Worm (Caenorhabditis elegans) whole organism, L1 larva: ENCODE results near the gene Y75B12A.2.
A peak's percentile ranks its signal among the peaks of the same experiment; 100 is the strongest.

Source experiments
- C04F5.9 ChIP-seq: sonication (generic microtip); optimal IDR thresholded peaks from 2 replicates; lab custom pipeline; 2016; ENCODE audit warnings: missing genetic modification characterization, missing compliant biosample characterization
- C16A3.4 ChIP-seq: fragments of 150-350 bp; optimal IDR thresholded peaks from 2 replicates; lab custom pipeline; 2014; ENCODE audit warnings: missing biosample characterization, missing genetic modification characterization
- C34B4.2 ChIP-seq: sonication (generic microtip); optimal IDR thresholded peaks from 2 replicates; lab custom pipeline; 2017; ENCODE audit warnings: mild to moderate bottlenecking, missing genetic modification characterization, missing compliant biosample characterization
- F16B12.6 ChIP-seq: fragments of 150-350 bp; optimal IDR thresholded peaks from 2 replicates; lab custom pipeline; 2014; ENCODE audit warnings: missing biosample characterization, missing genetic modification characterization
- alr-1 ChIP-seq: fragments of 200-800 bp; sonication (Bioruptor generic); optimal IDR thresholded peaks from 2 replicates; lab custom pipeline; 2018; ENCODE audit warnings: borderline replicate concordance, mild to moderate bottlenecking, missing genetic modification characterization, missing compliant biosample characterization
- ama-1 ChIP-seq: fragments of 150-350 bp; optimal IDR thresholded peaks from 2 replicates; lab custom pipeline; 2014
- ceh-63 ChIP-seq: fragments of 200-800 bp; sonication (Bioruptor generic); optimal IDR thresholded peaks from 2 replicates; lab custom pipeline; 2018; ENCODE audit warnings: mild to moderate bottlenecking, missing genetic modification characterization, missing compliant biosample characterization
- ceh-82 ChIP-seq, 3 experiments: fragments of 150-350 bp in 1 of 3; sonication (generic microtip) in 2 of 3; optimal IDR thresholded peaks; 2 replicates each; lab custom pipeline; 2014 to 2017; ENCODE audit warnings: missing biosample characterization in 3 of 3, missing genetic modification characterization in 3 of 3
- ceh-88 ChIP-seq: fragments of 200-800 bp; sonication (Bioruptor generic); IDR thresholded peaks from 2 replicates; pipeline ENCODE4 v1.3.6; 2022; ENCODE audit warnings: missing genetic modification characterization, missing compliant biosample characterization
- dpl-1 ChIP-seq, 3 experiments: fragments of 150-350 bp in 2 of 3; sonication (generic microtip) in 1 of 3; optimal IDR thresholded peaks; 2 replicates each; lab custom pipeline; 2014 to 2017; ENCODE audit warnings: missing biosample characterization in 3 of 3, missing genetic modification characterization in 3 of 3, missing genetic modification reagents in 3 of 3
- dsc-1 ChIP-seq: sonication (generic microtip); optimal IDR thresholded peaks from 2 replicates; lab custom pipeline; 2016; ENCODE audit warnings: mild to moderate bottlenecking, missing genetic modification characterization, missing compliant biosample characterization
- efl-1 ChIP-seq, 4 experiments: fragments of 150-350 bp; optimal IDR thresholded peaks in 3 of 4; peaks in 1 of 4; 1 replicate in 1 of 4; 2 replicates in 3 of 4; lab custom pipeline; 2014; ENCODE audit warnings: missing biosample characterization in 2 of 4, missing genetic modification characterization in 2 of 4, missing genetic modification reagents in 2 of 4
- egl-13 ChIP-seq: sonication (generic microtip); optimal IDR thresholded peaks from 2 replicates; lab custom pipeline; 2016; ENCODE audit warnings: missing genotype, missing genetic modification reagents, missing genetic modification characterization, missing compliant biosample characterization
- elt-2 ChIP-seq: sonication (generic microtip); optimal IDR thresholded peaks from 2 replicates; lab custom pipeline; 2016; ENCODE audit warnings: missing genetic modification characterization, mild to moderate bottlenecking, inconsistent platforms, missing compliant biosample characterization, missing genetic modification reagents
- ets-5 ChIP-seq: fragments of 200-800 bp; sonication (Bioruptor generic); IDR thresholded peaks from 2 replicates; pipeline ENCODE4 v1.3.6; 2022; ENCODE audit warnings: missing genetic modification characterization, missing compliant biosample characterization
- fkh-10 ChIP-seq: sonication (generic microtip); optimal IDR thresholded peaks from 2 replicates; lab custom pipeline; 2017; ENCODE audit warnings: missing biosample characterization, missing genetic modification reagents, missing genetic modification characterization
- fkh-4 ChIP-seq: sonication (generic microtip); optimal IDR thresholded peaks from 2 replicates; lab custom pipeline; 2016; ENCODE audit warnings: missing compliant biosample characterization, missing genetic modification characterization, borderline replicate concordance
- fkh-8 ChIP-seq: sonication (generic microtip); optimal IDR thresholded peaks from 2 replicates; lab custom pipeline; 2016; ENCODE audit warnings: mild to moderate bottlenecking, missing genetic modification characterization, missing compliant biosample characterization
- fos-1 ChIP-seq: fragments of 150-350 bp; optimal IDR thresholded peaks from 2 replicates; lab custom pipeline; 2014; ENCODE audit warnings: missing biosample characterization, missing genetic modification characterization
- hlh-17 ChIP-seq: fragments of 200-800 bp; sonication (Bioruptor generic); optimal IDR thresholded peaks from 2 replicates; lab custom pipeline; 2018; ENCODE audit warnings: missing genetic modification characterization, mild to moderate bottlenecking, missing compliant biosample characterization, moderate library complexity, borderline replicate concordance
- hlh-4 ChIP-seq: sonication (generic microtip); optimal IDR thresholded peaks from 2 replicates; lab custom pipeline; 2016; ENCODE audit warnings: mild to moderate bottlenecking, missing genetic modification characterization, missing compliant biosample characterization
- hpl-2 ChIP-seq: fragments of 150-350 bp; optimal IDR thresholded peaks from 2 replicates; lab custom pipeline; 2014; ENCODE audit warnings: missing biosample characterization, missing genetic modification reagents, missing genetic modification characterization
- irx-1 ChIP-seq: sonication (generic microtip); optimal IDR thresholded peaks from 2 replicates; lab custom pipeline; 2016; ENCODE audit warnings: missing genetic modification characterization, missing compliant biosample characterization
- lin-13 ChIP-seq: fragments of 150-350 bp; optimal IDR thresholded peaks from 2 replicates; lab custom pipeline; 2014; ENCODE audit warnings: missing biosample characterization, missing genetic modification reagents, missing genetic modification characterization
- lin-15B ChIP-seq: fragments of 150-350 bp; sonication (generic microtip); optimal IDR thresholded peaks from 3 replicates; lab custom pipeline; 2014; ENCODE audit warnings: missing biosample characterization, missing genetic modification characterization
- lin-35 ChIP-seq, 2 experiments: fragments of 150-350 bp; optimal IDR thresholded peaks; 2 replicates each; lab custom pipeline; 2014; ENCODE audit warnings: missing biosample characterization in 2 of 2, missing genetic modification characterization in 2 of 2, missing genetic modification reagents in 2 of 2
- lsy-2 ChIP-seq, 2 experiments: fragments of 150-350 bp; optimal IDR thresholded peaks; 2 replicates each; lab custom pipeline; 2014; ENCODE audit warnings: missing biosample characterization in 2 of 2, missing genetic modification characterization in 2 of 2
- mab-9 ChIP-seq: fragments of 200-800 bp; sonication (Bioruptor generic); IDR thresholded peaks from 2 replicates; pipeline ENCODE4 v1.3.6; 2022; ENCODE audit warnings: missing genetic modification reagents, missing genetic modification characterization, missing compliant biosample characterization
- mef-2 ChIP-seq: fragments of 150-350 bp; optimal IDR thresholded peaks from 2 replicates; lab custom pipeline; 2014; ENCODE audit warnings: missing biosample characterization, missing genetic modification characterization
- nhr-19 ChIP-seq: fragments of 200-800 bp; sonication (Bioruptor generic); conservative IDR thresholded peaks from 2 replicates; pipeline ENCODE4 v1.3.6; 2022; ENCODE audit warnings: missing genetic modification characterization, missing compliant biosample characterization
- nhr-28 ChIP-seq: fragments of 150-350 bp; optimal IDR thresholded peaks from 2 replicates; lab custom pipeline; 2014; ENCODE audit warnings: missing biosample characterization, missing genetic modification characterization
- nhr-71 ChIP-seq: sonication (generic microtip); optimal IDR thresholded peaks from 2 replicates; lab custom pipeline; 2016; ENCODE audit warnings: mild to moderate bottlenecking, missing genetic modification characterization, moderate library complexity, missing compliant biosample characterization
- nhr-76 ChIP-seq: sonication (generic microtip); optimal IDR thresholded peaks from 2 replicates; lab custom pipeline; 2017; ENCODE audit warnings: missing biosample characterization, missing genetic modification characterization
- nhr-85 ChIP-seq: sonication (generic microtip); peaks from one replicate; lab custom pipeline; 2016; ENCODE audit warnings: missing genetic modification characterization, inconsistent platforms, missing compliant biosample characterization
- nhr-90 ChIP-seq: sonication (generic microtip); optimal IDR thresholded peaks from 2 replicates; lab custom pipeline; 2016; ENCODE audit warnings: mild to moderate bottlenecking, missing genetic modification characterization, missing compliant biosample characterization; ENCODE audit not compliant: poor library complexity
- pax-3 ChIP-seq: fragments of 200-800 bp; sonication (Bioruptor generic); optimal IDR thresholded peaks from 2 replicates; lab custom pipeline; 2018; ENCODE audit warnings: mild to moderate bottlenecking, missing genetic modification characterization, moderate library complexity, missing compliant biosample characterization
- pqm-1 ChIP-seq: sonication (generic microtip); optimal IDR thresholded peaks from 3 replicates; lab custom pipeline; 2017; ENCODE audit warnings: missing biosample characterization, missing genetic modification characterization
- skn-1 ChIP-seq: fragments of 150-350 bp; optimal IDR thresholded peaks from 2 replicates; lab custom pipeline; 2014; ENCODE audit warnings: missing biosample characterization, missing genetic modification characterization
- snpc-4 ChIP-seq: fragments of 150-350 bp; optimal IDR thresholded peaks from 2 replicates; lab custom pipeline; 2014; ENCODE audit warnings: missing biosample characterization, missing genetic modification characterization
- snu-23 ChIP-seq: sonication (generic microtip); optimal IDR thresholded peaks from 2 replicates; lab custom pipeline; 2016; ENCODE audit warnings: missing genetic modification characterization, missing compliant biosample characterization
- sptf-1 ChIP-seq: fragments of 150-350 bp; optimal IDR thresholded peaks from 2 replicates; lab custom pipeline; 2014; ENCODE audit warnings: missing biosample characterization, missing genetic modification characterization
- sup-37 ChIP-seq: fragments of 200-800 bp; sonication (Bioruptor generic); optimal IDR thresholded peaks from 2 replicates; lab custom pipeline; 2018; ENCODE audit warnings: mild to moderate bottlenecking, missing genetic modification characterization, missing compliant biosample characterization
- swsn-7 ChIP-seq: sonication (generic microtip); optimal IDR thresholded peaks from 2 replicates; lab custom pipeline; 2016; ENCODE audit warnings: missing genetic modification characterization, missing compliant biosample characterization
- tbx-2 ChIP-seq: sonication (generic microtip); optimal IDR thresholded peaks from 2 replicates; lab custom pipeline; 2016; ENCODE audit warnings: missing genetic modification characterization, missing compliant biosample characterization
- tlp-1 ChIP-seq: fragments of 150-350 bp; optimal IDR thresholded peaks from 2 replicates; lab custom pipeline; 2014; ENCODE audit warnings: missing biosample characterization, missing genetic modification characterization
- unc-62 ChIP-seq: fragments of 150-350 bp; optimal IDR thresholded peaks from 2 replicates; lab custom pipeline; 2014; ENCODE audit warnings: missing biosample characterization, missing genetic modification reagents, missing genetic modification characterization
- unc-86 ChIP-seq: sonication (generic microtip); optimal IDR thresholded peaks from 2 replicates; lab custom pipeline; 2016; ENCODE audit warnings: missing genetic modification characterization, missing compliant biosample characterization
- unc-98 ChIP-seq: fragments of 200-800 bp; sonication (Bioruptor generic); IDR thresholded peaks from 2 replicates; pipeline ENCODE4 v1.3.6; 2022; ENCODE audit warnings: missing genetic modification characterization, missing compliant biosample characterization
- xbp-1 ChIP-seq: sonication (generic microtip); optimal IDR thresholded peaks from 2 replicates; lab custom pipeline; 2016; ENCODE audit warnings: missing genetic modification characterization, missing compliant biosample characterization
- zag-1 ChIP-seq: fragments of 150-350 bp; optimal IDR thresholded peaks from 2 replicates; lab custom pipeline; 2014; ENCODE audit warnings: missing biosample characterization, missing genetic modification characterization
- zip-4 ChIP-seq: fragments of 200-800 bp; sonication (Bioruptor generic); optimal IDR thresholded peaks from 2 replicates; lab custom pipeline; 2018; ENCODE audit warnings: mild to moderate bottlenecking, missing genetic modification characterization, moderate library complexity, missing compliant biosample characterization
- ztf-11 ChIP-seq, 2 experiments: sonication (generic microtip); optimal IDR thresholded peaks; 2 replicates each; lab custom pipeline; 2016 to 2017; ENCODE audit warnings: missing genetic modification characterization in 2 of 2, missing biosample characterization in 1 of 2, missing compliant biosample characterization in 1 of 2
- ztf-4 ChIP-seq: fragments of 150-350 bp; optimal IDR thresholded peaks from 2 replicates; lab custom pipeline; 2014; ENCODE audit warnings: missing biosample characterization, missing genetic modification characterization

The Y75B12A.2 gene

ce11 chrV:15082291-15082690 is 27.1 kb upstream of the Y75B12A.2 start, which contains the start of the genes C01G10.10 and C01G10.9 (continued):
- peak; percentile 78; the same call in 1 of the 2 replicates for TF ChIP-seq mab-9 (GFP tag; lab: Robert Waterston, UW)
- no peak for TF ChIP-seq unc-62
- peak; percentile 93 for TF ChIP-seq irx-1 (tag; lab: Kevin White, UChicago)
- TF ChIP-seq nhr-28 (tag; lab: Kevin White, UChicago), result no peak
- peak; percentile 93 for TF ChIP-seq nhr-85
- TF ChIP-seq C34B4.2 (tag; lab: Kevin White, UChicago), result no peak
- TF ChIP-seq fkh-10 (GFP tag; lab: Kevin White, UChicago), result no peak
- no peak for TF ChIP-seq ets-5
- TF ChIP-seq hlh-17, result no peak
- TF ChIP-seq hpl-2, result no peak
- peak; percentile 21 to 46 for TF ChIP-seq lin-35 (GFP tag; optimal IDR thresholded peaks at IDR 0.05; lab: Kevin White, UChicago)
- peak; percentile 38 for TF ChIP-seq skn-1 (tag; lab: Kevin White, UChicago)
- TF ChIP-seq alr-1 (tag; lab: Kevin White, UChicago), result no peak
- TF ChIP-seq ztf-4, result no peak
- TF ChIP-seq F16B12.6 (tag; lab: Kevin White, UChicago), result no peak
- TF ChIP-seq nhr-19 (GFP tag; lab: Robert Waterston, UW), result peak; percentile 73
- TF ChIP-seq unc-86 (tag; lab: Kevin White, UChicago), result peak; percentile 46
- peak; percentile 40 to 68 for TF ChIP-seq efl-1 (optimal IDR thresholded peaks at IDR 0.05; lab: Kevin White, UChicago)
- peak; percentile 52 to 95 for TF ChIP-seq efl-1 (GFP tag; optimal IDR thresholded peaks at IDR 0.05 in 1 of 2; lab: Kevin White, UChicago)
- no peak for TF ChIP-seq ceh-88 (GFP tag; lab: Robert Waterston, UW)
- peak; percentile 87 for TF ChIP-seq tbx-2 (tag; lab: Kevin White, UChicago)
- TF ChIP-seq pqm-1, result no peak
- TF ChIP-seq sup-37 (GFP tag; lab: Kevin White, UChicago), result no peak
- TF ChIP-seq mef-2 (tag; lab: Kevin White, UChicago), result no peak
- peak; percentile 92 for TF ChIP-seq nhr-90
- TF ChIP-seq C04F5.9 (tag; lab: Kevin White, UChicago), result peak; percentile 83
- no peak for TF ChIP-seq sptf-1 (tag; lab: Kevin White, UChicago)
- TF ChIP-seq nhr-76 (tag; lab: Kevin White, UChicago), result no peak
- TF ChIP-seq tlp-1 (tag; lab: Kevin White, UChicago), result no peak
- peak; percentile 50 for TF ChIP-seq snpc-4
- TF ChIP-seq swsn-7 (tag; lab: Kevin White, UChicago), result peak; percentile 83
- TF ChIP-seq dpl-1 (GFP tag; optimal IDR thresholded peaks at IDR 0.05; lab: Kevin White, UChicago), result peak; percentile 45 to 67 (median 56)
- TF ChIP-seq zag-1 (tag; lab: Kevin White, UChicago), result no peak
- TF ChIP-seq snu-23 (GFP tag; lab: Kevin White, UChicago), result peak; percentile 86
- peak; percentile 53 for TF ChIP-seq fkh-8 (tag; lab: Kevin White, UChicago)
- TF ChIP-seq zip-4 (GFP tag; lab: Kevin White, UChicago), result peak; percentile 20
- TF ChIP-seq pax-3 (tag; lab: Kevin White, UChicago), result peak; percentile 96
- TF ChIP-seq egl-13, result no peak
- TF ChIP-seq ama-1, result no peak
- TF ChIP-seq nhr-71, result peak; percentile 87
- peak; percentile 80 for TF ChIP-seq hlh-4 (tag; lab: Kevin White, UChicago)
- TF ChIP-seq lin-15B (tag; lab: Kevin White, UChicago), result no peak
- peak; percentile 28 to 32 (median 30) for TF ChIP-seq ceh-82 (tag; optimal IDR thresholded peaks at IDR 0.05; lab: Kevin White, UChicago)
- TF ChIP-seq fos-1, result no peak
- peak; percentile 67 for TF ChIP-seq elt-2 (tag; lab: Kevin White, UChicago)
- TF ChIP-seq lsy-2 (tag; optimal IDR thresholded peaks at IDR 0.05; lab: Kevin White, UChicago), result peak; percentile 68 to 70
- peak; percentile 27 for TF ChIP-seq C16A3.4 (tag; lab: Kevin White, UChicago)
- TF ChIP-seq xbp-1 (tag; lab: Kevin White, UChicago), result peak; percentile 77
- TF ChIP-seq unc-98 (GFP tag; lab: Robert Waterston, UW), result peak; percentile 58; the same call in 1 of the 2 replicates
- peak in 1 of 2 experiments; percentile 95 for TF ChIP-seq ztf-11 (tag; optimal IDR thresholded peaks at IDR 0.05; lab: Kevin White, UChicago)
- TF ChIP-seq fkh-4 (tag; lab: Kevin White, UChicago), result peak; percentile 94
- TF ChIP-seq dsc-1, result peak; percentile 90
- no peak for TF ChIP-seq lin-13 (GFP tag; lab: Kevin White, UChicago)
- no peak for TF ChIP-seq ceh-63
